Fruit fly (Drosophila melanogaster) whole organism, adult: ENCODE data around the gene CG14042.

Source experiments
- CG11617 ChIP-seq: fragments of 200-800 bp; sonication (Bioruptor generic); optimal IDR thresholded peaks from 2 replicates; lab custom pipeline; 2017; ENCODE audit warnings: mild to moderate bottlenecking, missing biosample characterization, missing genetic modification reagents, missing genetic modification characterization
- CG12768 ChIP-seq: fragments of 200-800 bp; sonication (Bioruptor generic); optimal IDR thresholded peaks from 2 replicates; lab custom pipeline; 2017; ENCODE audit warnings: missing biosample characterization, missing genetic modification characterization, mild to moderate bottlenecking, moderate library complexity, missing genetic modification reagents
- CG14711 ChIP-seq: fragments of 200-800 bp; sonication (Bioruptor generic); optimal IDR thresholded peaks from 2 replicates; lab custom pipeline; 2018; ENCODE audit warnings: missing biosample characterization, mild to moderate bottlenecking, missing genetic modification characterization, moderate library complexity
- CG33017 ChIP-seq: fragments of 200-800 bp; sonication (Bioruptor generic); optimal IDR thresholded peaks from 2 replicates; lab custom pipeline; 2018; ENCODE audit warnings: missing biosample characterization, mild to moderate bottlenecking, missing genetic modification characterization, moderate library complexity
- CG5204 ChIP-seq: fragments of 200-800 bp; sonication (Bioruptor generic); optimal IDR thresholded peaks from 2 replicates; lab custom pipeline; 2016; ENCODE audit warnings: missing biosample characterization, missing genetic modification characterization
- CG7045 ChIP-seq: fragments of 200-800 bp; sonication (Bioruptor generic); optimal IDR thresholded peaks from 2 replicates; lab custom pipeline; 2017; ENCODE audit warnings: missing biosample characterization, mild to moderate bottlenecking, missing genetic modification characterization
- Clk ChIP-seq: fragments of 200-800 bp; sonication (Bioruptor generic); optimal IDR thresholded peaks from 2 replicates; lab custom pipeline; 2017; ENCODE audit warnings: missing biosample characterization, missing genetic modification characterization
- Crg-1 ChIP-seq: fragments of 200-800 bp; sonication (Bioruptor generic); optimal IDR thresholded peaks from 2 replicates; lab custom pipeline; 2016; ENCODE audit warnings: missing biosample characterization, missing genetic modification characterization
- Hr96 ChIP-seq: fragments of 200-800 bp; sonication (Bioruptor generic); optimal IDR thresholded peaks from 2 replicates; lab custom pipeline; 2016; ENCODE audit warnings: missing biosample characterization, missing genetic modification characterization
- Mnt ChIP-seq: fragments of 200-800 bp; sonication (Bioruptor generic); optimal IDR thresholded peaks from 2 replicates; lab custom pipeline; 2016; ENCODE audit warnings: missing biosample characterization, mild to moderate bottlenecking, missing genetic modification characterization
- kay ChIP-seq: fragments of 200-800 bp; sonication (Bioruptor generic); peaks from one replicate; lab custom pipeline; 2016; ENCODE audit warnings: missing biosample characterization, missing genetic modification characterization, borderline replicate concordance
- pad ChIP-seq: fragments of 200-800 bp; sonication (Bioruptor generic); optimal IDR thresholded peaks from 3 replicates; lab custom pipeline; 2017; ENCODE audit warnings: missing biosample characterization, missing genetic modification characterization, mild to moderate bottlenecking, moderate library complexity, missing genetic modification reagents
- tj ChIP-seq: fragments of 200-800 bp; sonication (Bioruptor generic); optimal IDR thresholded peaks from 3 replicates; lab custom pipeline; 2017; ENCODE audit warnings: missing biosample characterization, mild to moderate bottlenecking, missing genetic modification characterization, moderate library complexity
- toe ChIP-seq: fragments of 200-800 bp; sonication (Bioruptor generic); optimal IDR thresholded peaks from 2 replicates; lab custom pipeline; 2016; ENCODE audit warnings: missing biosample characterization, missing genetic modification characterization

dm6 chr2L:4999389-5000032 lies 38.0 kb upstream of the CG14042 start:
- TF ChIP-seq Hr96 (GFP tag; lab: Kevin White, UChicago), result peak; percentile 86
- peak; percentile 66 for TF ChIP-seq pad (GFP tag; lab: Kevin White, UChicago)
- peak; percentile 42 for TF ChIP-seq Crg-1 (GFP tag; lab: Kevin White, UChicago)
- peak; percentile 84 for TF ChIP-seq CG7045 (GFP tag; lab: Kevin White, UChicago)
- TF ChIP-seq tj (GFP tag; lab: Kevin White, UChicago), result no peak
- TF ChIP-seq CG12768 (GFP tag; lab: Kevin White, UChicago), result peak; percentile 93
- TF ChIP-seq CG5204, result peak; percentile 78
- no peak for TF ChIP-seq kay (GFP tag; lab: Kevin White, UChicago)
- peak; percentile 90 for TF ChIP-seq toe (GFP tag; lab: Kevin White, UChicago)
- TF ChIP-seq Clk, result peak; percentile 90
- peak; percentile 82 for TF ChIP-seq CG11617 (GFP tag; lab: Kevin White, UChicago)
- peak; percentile 84 for TF ChIP-seq CG14711 (tag; lab: Kevin White, UChicago)
- peak; percentile 11 for TF ChIP-seq Mnt (GFP tag; lab: Kevin White, UChicago)
- TF ChIP-seq CG33017 (tag; lab: Kevin White, UChicago), result peak; percentile 92
